Worm (Caenorhabditis elegans) whole organism, L4 larva: ENCODE data around the gene grl-17.

Experiments
- D1046.2 ChIP-seq: fragments of 200-800 bp; sonication (Bioruptor generic); IDR thresholded peaks from 2 replicates; pipeline ENCODE4 v1.3.6; 2022; ENCODE audit warnings: missing genetic modification characterization, missing compliant biosample characterization
- F10B5.3 ChIP-seq: sonication (generic microtip); optimal IDR thresholded peaks from 2 replicates; lab custom pipeline; 2016; ENCODE audit warnings: mild to moderate bottlenecking, missing genetic modification characterization, missing compliant biosample characterization
- F44E2.7 ChIP-seq: fragments of 200-800 bp; sonication (Bioruptor generic); IDR thresholded peaks from 2 replicates; pipeline ENCODE4 v2.1.2; 2022; ENCODE audit warnings: missing genetic modification characterization, missing compliant biosample characterization
- R02D3.7 ChIP-seq: fragments of 150-350 bp; sonication (generic microtip); optimal IDR thresholded peaks from 3 replicates; lab custom pipeline; 2014; ENCODE audit warnings: missing biosample characterization, missing genetic modification characterization
- dve-1 ChIP-seq: sonication (generic microtip); optimal IDR thresholded peaks from 2 replicates; lab custom pipeline; 2017; ENCODE audit warnings: antibody characterized with exemption, mild to moderate bottlenecking, missing genetic modification characterization, missing compliant biosample characterization; ENCODE audit not compliant: insufficient read depth
- mxl-3 ChIP-seq: fragments of 200-800 bp; sonication (Bioruptor generic); optimal IDR thresholded peaks from 2 replicates; lab custom pipeline; 2018; ENCODE audit warnings: mild to moderate bottlenecking, missing genetic modification characterization, missing compliant biosample characterization
- nhr-11 ChIP-seq: fragments of 150-350 bp; optimal IDR thresholded peaks from 2 replicates; lab custom pipeline; 2014; ENCODE audit warnings: missing biosample characterization, missing genetic modification characterization
- nhr-237 ChIP-seq: sonication (generic microtip); optimal IDR thresholded peaks from 2 replicates; lab custom pipeline; 2017; ENCODE audit warnings: missing biosample characterization, missing genetic modification characterization
- nhr-77 ChIP-seq: fragments of 150-350 bp; optimal IDR thresholded peaks from 2 replicates; lab custom pipeline; 2014; ENCODE audit warnings: missing biosample characterization, missing genetic modification characterization
- pqm-1 ChIP-seq: sonication (generic microtip); optimal IDR thresholded peaks from 2 replicates; lab custom pipeline; 2017; ENCODE audit warnings: missing biosample characterization, missing genetic modification characterization
- snpc-4 ChIP-seq: fragments of 150-350 bp; optimal IDR thresholded peaks from 2 replicates; lab custom pipeline; 2014; ENCODE audit warnings: missing biosample characterization, missing genetic modification characterization
- unc-130 ChIP-seq: sonication (generic microtip); optimal IDR thresholded peaks from 2 replicates; lab custom pipeline; 2016; ENCODE audit warnings: missing genetic modification reagents, missing genetic modification characterization, missing compliant biosample characterization

DNA sequence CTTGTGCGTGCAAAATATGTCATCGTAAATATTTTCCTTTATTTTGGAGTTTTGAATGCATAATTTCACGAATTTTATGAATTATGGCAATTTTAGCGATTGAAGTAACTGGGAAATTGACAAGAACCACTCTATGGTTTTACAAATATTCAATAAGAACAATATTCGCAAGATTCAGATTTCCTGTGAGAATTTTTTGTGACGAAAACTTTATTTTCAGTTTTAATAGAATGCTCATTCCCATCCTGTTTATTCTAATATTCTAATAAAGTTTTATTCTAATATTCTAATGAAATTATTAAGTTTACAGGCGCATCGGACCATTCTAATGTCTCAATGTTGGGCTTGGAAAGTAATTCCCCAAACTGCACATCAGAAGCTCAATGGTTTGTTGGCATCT, 40.5 kb downstream of the grl-17 start, which contains the start of gene R11G10.3:
- no peak for TF ChIP-seq mxl-3 (GFP tag; lab: Kevin White, UChicago)
- no peak for TF ChIP-seq nhr-237 (tag; lab: Kevin White, UChicago)
- TF ChIP-seq pqm-1 (tag; lab: Kevin White, UChicago) = no peak
- TF ChIP-seq R02D3.7 (tag; lab: Kevin White, UChicago) = no peak
- TF ChIP-seq F10B5.3 (tag; lab: Kevin White, UChicago) = no peak
- no peak for TF ChIP-seq dve-1
- TF ChIP-seq snpc-4 (tag; lab: Kevin White, UChicago) = no peak
- no peak for TF ChIP-seq nhr-11 (tag; lab: Kevin White, UChicago)
- no peak for TF ChIP-seq nhr-77 (tag; lab: Kevin White, UChicago)
- no peak for TF ChIP-seq D1046.2
- no peak for TF ChIP-seq unc-130 (GFP tag; lab: Kevin White, UChicago)
- TF ChIP-seq F44E2.7 = no peak
